Worm (Caenorhabditis elegans): ENCODE results near the gene plpp-1.2.

DNA sequence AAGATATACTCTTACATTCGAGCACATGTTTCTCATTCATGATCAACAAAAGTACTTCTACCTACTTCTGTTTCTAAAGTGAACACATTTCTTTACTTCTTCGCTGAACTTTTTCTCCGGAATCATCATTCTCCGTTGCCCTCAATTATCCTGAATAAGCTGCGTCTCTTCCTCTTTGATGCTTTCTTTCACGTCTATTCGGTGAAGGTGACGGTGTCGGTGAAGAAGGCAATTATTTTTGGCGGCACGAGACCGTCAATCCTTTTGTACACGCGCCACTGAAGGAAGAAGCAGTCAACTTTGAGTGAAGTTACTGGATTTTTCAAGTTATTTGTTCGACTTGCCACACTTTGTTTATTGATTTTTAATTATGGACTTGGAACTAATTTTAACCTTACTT is 46.3 kb downstream of the plpp-1.2 start, which contains the start of gene abch-1:
- TF ChIP-seq ceh-19 (GFP tag; optimal IDR thresholded peaks at IDR 0.05), result no peak
- TF ChIP-seq unc-55 (GFP tag; optimal IDR thresholded peaks at IDR 0.05), result no peak
- TF ChIP-seq pha-4 (tag; optimal IDR thresholded peaks at IDR 0.05), result no peak
- no peak for TF ChIP-seq ceh-45 (GFP tag; IDR thresholded peaks at IDR 0.05)
- no peak for TF ChIP-seq nhr-11 (tag; optimal IDR thresholded peaks at IDR 0.05)
- TF ChIP-seq eyg-1 (tag; optimal IDR thresholded peaks at IDR 0.05), result no peak
- no peak for TF ChIP-seq ttx-3 (tag; optimal IDR thresholded peaks at IDR 0.05)
- TF ChIP-seq fkh-10 (GFP tag; optimal IDR thresholded peaks at IDR 0.05), result no peak
- no peak for TF ChIP-seq pha-2 (tag; optimal IDR thresholded peaks at IDR 0.05)
- TF ChIP-seq ceh-34 (tag; optimal IDR thresholded peaks at IDR 0.05), result no peak
- no peak for TF ChIP-seq ztf-16 (tag; optimal IDR thresholded peaks at IDR 0.05)
